Worm (Caenorhabditis elegans) whole organism, L4 larva: Measurements from ENCODE around the gene cec-7.
A peak's percentile ranks its signal among the peaks of the same experiment; 100 is the strongest.

Experiments used
- D1046.2 ChIP-seq: fragments of 200-800 bp; sonication (Bioruptor generic); IDR thresholded peaks from 2 replicates; pipeline ENCODE4 v1.3.6; 2022; ENCODE audit warnings: missing genetic modification characterization, missing compliant biosample characterization
- F10B5.3 ChIP-seq: sonication (generic microtip); optimal IDR thresholded peaks from 2 replicates; lab custom pipeline; 2016; ENCODE audit warnings: mild to moderate bottlenecking, missing genetic modification characterization, missing compliant biosample characterization
- T20F7.1 ChIP-seq: fragments of 200-800 bp; sonication (Bioruptor generic); optimal IDR thresholded peaks from 2 replicates; lab custom pipeline; 2018; ENCODE audit warnings: mild to moderate bottlenecking, missing genetic modification characterization, missing compliant biosample characterization
- Y48G9A.11 ChIP-seq: fragments of 200-800 bp; sonication (Bioruptor generic); IDR thresholded peaks from 2 replicates; pipeline ENCODE4 v1.3.6; 2022; ENCODE audit warnings: missing genetic modification reagents, missing genetic modification characterization, missing compliant biosample characterization
- Y5F2A.4 ChIP-seq: fragments of 200-800 bp; sonication (Bioruptor generic); optimal IDR thresholded peaks from 2 replicates; lab custom pipeline; 2018; ENCODE audit warnings: mild to moderate bottlenecking, missing genetic modification characterization, missing compliant biosample characterization
- ZK337.2 ChIP-seq: fragments of 200-800 bp; sonication (Bioruptor generic); IDR thresholded peaks from 2 replicates; pipeline ENCODE4 v1.3.6; 2022; ENCODE audit warnings: missing genetic modification reagents, missing genetic modification characterization, missing compliant biosample characterization
- aha-1 ChIP-seq: fragments of 150-350 bp; peaks from one replicate; lab custom pipeline; 2014; ENCODE audit warnings: missing biosample characterization, missing genetic modification characterization
- ceh-20 ChIP-seq: fragments of 200-800 bp; sonication (Bioruptor generic); IDR thresholded peaks from 2 replicates; pipeline ENCODE4 v1.3.6; 2022; ENCODE audit warnings: missing genetic modification reagents, missing genetic modification characterization, missing compliant biosample characterization
- ceh-28 ChIP-seq: fragments of 150-350 bp; optimal IDR thresholded peaks from 2 replicates; lab custom pipeline; 2014; ENCODE audit warnings: missing biosample characterization, missing genetic modification reagents, missing genetic modification characterization
- ceh-62 ChIP-seq: sonication (generic microtip); optimal IDR thresholded peaks from 2 replicates; lab custom pipeline; 2017; ENCODE audit warnings: missing biosample characterization, missing genetic modification characterization
- ces-1 ChIP-seq: fragments of 150-350 bp; sonication (generic microtip); optimal IDR thresholded peaks from 4 replicates; lab custom pipeline; 2014; ENCODE audit warnings: missing biosample characterization, missing genetic modification reagents, missing genetic modification characterization
- cey-2 ChIP-seq: sonication (generic microtip); optimal IDR thresholded peaks from 3 replicates; lab custom pipeline; 2017; ENCODE audit warnings: missing genetic modification characterization, mild to moderate bottlenecking, missing compliant biosample characterization, antibody characterized with exemption, borderline replicate concordance; ENCODE audit not compliant: insufficient read depth
- dmd-6 ChIP-seq: fragments of 200-800 bp; sonication (Bioruptor generic); IDR thresholded peaks from 2 replicates; pipeline ENCODE4 v1.3.6; 2022; ENCODE audit warnings: missing genetic modification reagents, missing genetic modification characterization, missing compliant biosample characterization
- dmd-8 ChIP-seq: fragments of 200-800 bp; sonication (Bioruptor generic); IDR thresholded peaks from 2 replicates; pipeline ENCODE4 v1.3.6; 2022; ENCODE audit warnings: missing genetic modification characterization, missing compliant biosample characterization
- dmd-9 ChIP-seq: fragments of 200-800 bp; sonication (Bioruptor generic); IDR thresholded peaks from 2 replicates; pipeline ENCODE4 v1.3.6; 2022; ENCODE audit warnings: missing genetic modification reagents, missing genetic modification characterization, missing compliant biosample characterization
- dpl-1 ChIP-seq: fragments of 150-350 bp; optimal IDR thresholded peaks from 2 replicates; lab custom pipeline; 2014; ENCODE audit warnings: missing biosample characterization, missing genetic modification reagents, missing genetic modification characterization
- dve-1 ChIP-seq: sonication (generic microtip); optimal IDR thresholded peaks from 2 replicates; lab custom pipeline; 2017; ENCODE audit warnings: antibody characterized with exemption, mild to moderate bottlenecking, missing genetic modification characterization, missing compliant biosample characterization; ENCODE audit not compliant: insufficient read depth
- egl-43 ChIP-seq: fragments of 200-800 bp; sonication (Bioruptor generic); IDR thresholded peaks from 2 replicates; pipeline ENCODE4 v1.3.6; 2022; ENCODE audit warnings: missing genetic modification reagents, missing genetic modification characterization, missing compliant biosample characterization
- fkh-10 ChIP-seq: fragments of 150-350 bp; optimal IDR thresholded peaks from 2 replicates; lab custom pipeline; 2014; ENCODE audit warnings: missing biosample characterization, missing genetic modification reagents, missing genetic modification characterization
- hif-1 ChIP-seq, 2 experiments: sonication (generic microtip); optimal IDR thresholded peaks; 2 replicates each; lab custom pipeline; 2016 to 2017; ENCODE audit warnings: missing compliant biosample characterization in 2 of 2, missing genetic modification characterization in 2 of 2, missing genetic modification reagents in 2 of 2, missing genotype in 2 of 2, mild to moderate bottlenecking in 1 of 2
- hlh-11 ChIP-seq: fragments of 200-800 bp; sonication (Bioruptor generic); optimal IDR thresholded peaks from 2 replicates; lab custom pipeline; 2018; ENCODE audit warnings: mild to moderate bottlenecking, missing genetic modification characterization, missing compliant biosample characterization
- hlh-30 ChIP-seq: sonication (generic microtip); optimal IDR thresholded peaks from 2 replicates; lab custom pipeline; 2017; ENCODE audit warnings: antibody characterized with exemption, mild to moderate bottlenecking, missing genetic modification characterization, missing compliant biosample characterization; ENCODE audit not compliant: insufficient read depth
- lim-7 ChIP-seq: fragments of 200-800 bp; sonication (Bioruptor generic); IDR thresholded peaks from 2 replicates; pipeline ENCODE4 v1.3.6; 2022; ENCODE audit warnings: missing genetic modification characterization, missing compliant biosample characterization
- lin-1 ChIP-seq: fragments of 200-800 bp; sonication (Bioruptor generic); IDR thresholded peaks from 2 replicates; pipeline ENCODE4 v1.3.6; 2022; ENCODE audit warnings: missing genetic modification reagents, missing genetic modification characterization, missing compliant biosample characterization
- lin-13 ChIP-seq: fragments of 150-350 bp; optimal IDR thresholded peaks from 2 replicates; lab custom pipeline; 2014; ENCODE audit warnings: missing biosample characterization, missing genetic modification reagents, missing genetic modification characterization
- lin-38 ChIP-seq: fragments of 200-800 bp; sonication (Bioruptor generic); IDR thresholded peaks from 2 replicates; pipeline ENCODE4 v1.3.6; 2022; ENCODE audit warnings: missing genetic modification reagents, missing genetic modification characterization, missing compliant biosample characterization
- lin-39 ChIP-seq: fragments of 150-350 bp; optimal IDR thresholded peaks from 2 replicates; lab custom pipeline; 2014; ENCODE audit warnings: missing biosample characterization, missing genetic modification reagents, missing genetic modification characterization
- lsy-2 ChIP-seq, 2 experiments: fragments of 150-350 bp in 1 of 2; sonication (generic microtip) in 1 of 2; optimal IDR thresholded peaks; 2 replicates each; lab custom pipeline; 2014 to 2017; ENCODE audit warnings: missing biosample characterization in 2 of 2, missing genetic modification characterization in 2 of 2
- mdl-1 ChIP-seq, 2 experiments: fragments of 150-350 bp in 1 of 2; sonication (generic microtip) in 1 of 2; optimal IDR thresholded peaks; 2 replicates each; lab custom pipeline; 2014 to 2017; ENCODE audit warnings: missing biosample characterization in 2 of 2, missing genetic modification characterization in 2 of 2
- mxl-2 ChIP-seq: fragments of 200-800 bp; sonication (Bioruptor generic); conservative IDR thresholded peaks from 2 replicates; pipeline ENCODE4 v1.3.6; 2022; ENCODE audit warnings: missing genetic modification reagents, missing genetic modification characterization, missing compliant biosample characterization
- nhr-28 ChIP-seq: fragments of 150-350 bp; optimal IDR thresholded peaks from 2 replicates; lab custom pipeline; 2014; ENCODE audit warnings: missing biosample characterization, missing genetic modification characterization
- nhr-41 ChIP-seq: fragments of 200-800 bp; sonication (Bioruptor generic); IDR thresholded peaks from 2 replicates; pipeline ENCODE4 v1.3.6; 2022; ENCODE audit warnings: missing genetic modification reagents, missing genetic modification characterization, missing compliant biosample characterization
- nhr-48 ChIP-seq: sonication (generic microtip); optimal IDR thresholded peaks from 2 replicates; lab custom pipeline; 2016; ENCODE audit warnings: mild to moderate bottlenecking, missing genetic modification characterization, missing compliant biosample characterization
- nhr-76 ChIP-seq: fragments of 150-350 bp; optimal IDR thresholded peaks from 2 replicates; lab custom pipeline; 2014; ENCODE audit warnings: missing biosample characterization, missing genetic modification characterization
- nhr-77 ChIP-seq: fragments of 150-350 bp; optimal IDR thresholded peaks from 2 replicates; lab custom pipeline; 2014; ENCODE audit warnings: missing biosample characterization, missing genetic modification characterization
- php-3 ChIP-seq: fragments of 200-800 bp; sonication (Bioruptor generic); IDR thresholded peaks from 2 replicates; pipeline ENCODE4 v1.3.6; 2022; ENCODE audit warnings: missing genetic modification reagents, missing genetic modification characterization, missing compliant biosample characterization
- saeg-2 ChIP-seq: fragments of 200-800 bp; sonication (Bioruptor generic); IDR thresholded peaks from 2 replicates; pipeline ENCODE4 v1.3.6; 2022; ENCODE audit warnings: missing genetic modification reagents, missing genetic modification characterization, missing compliant biosample characterization
- sdz-12 ChIP-seq: fragments of 200-800 bp; sonication (Bioruptor generic); optimal IDR thresholded peaks from 2 replicates; lab custom pipeline; 2018; ENCODE audit warnings: mild to moderate bottlenecking, missing genetic modification characterization, missing compliant biosample characterization
- set-16 ChIP-seq: fragments of 200-800 bp; sonication (Bioruptor generic); IDR thresholded peaks from 2 replicates; pipeline ENCODE4 v1.3.6; 2022; ENCODE audit warnings: missing genetic modification reagents, missing genetic modification characterization, missing compliant biosample characterization
- skn-1 ChIP-seq: fragments of 150-350 bp; optimal IDR thresholded peaks from 2 replicates; lab custom pipeline; 2014; ENCODE audit warnings: missing biosample characterization, missing genetic modification characterization
- spr-1 ChIP-seq: sonication (generic microtip); optimal IDR thresholded peaks from 2 replicates; lab custom pipeline; 2016; ENCODE audit warnings: mild to moderate bottlenecking, missing genetic modification characterization, missing compliant biosample characterization
- tag-97 ChIP-seq: fragments of 200-800 bp; sonication (Bioruptor generic); IDR thresholded peaks from 2 replicates; pipeline ENCODE4 v1.3.6; 2022; ENCODE audit warnings: missing genetic modification characterization, missing compliant biosample characterization
- tra-1 ChIP-seq: fragments of 200-800 bp; sonication (Bioruptor generic); IDR thresholded peaks from 2 replicates; pipeline ENCODE4 v1.3.6; 2022; ENCODE audit warnings: missing genetic modification reagents, missing genetic modification characterization, missing compliant biosample characterization
- unc-39 ChIP-seq: sonication (generic microtip); optimal IDR thresholded peaks from 2 replicates; lab custom pipeline; 2017; ENCODE audit warnings: missing biosample characterization, missing genetic modification characterization
- unc-62 ChIP-seq, 3 experiments: fragments of 150-350 bp in 1 of 3; sonication (generic microtip); optimal IDR thresholded peaks in 2 of 3; peaks in 1 of 3; 1 replicate in 1 of 3; 2 replicates in 2 of 3; lab custom pipeline; 2014 to 2017; ENCODE audit warnings: missing biosample characterization in 3 of 3, missing genetic modification characterization in 3 of 3, missing genetic modification reagents in 3 of 3, missing genotype in 1 of 3
- zag-1 ChIP-seq: fragments of 150-350 bp; optimal IDR thresholded peaks from 2 replicates; lab custom pipeline; 2014; ENCODE audit warnings: missing biosample characterization, missing genetic modification characterization
- zfp-3 ChIP-seq: fragments of 200-800 bp; sonication (Bioruptor generic); conservative IDR thresholded peaks from 2 replicates; pipeline ENCODE4 v1.3.6; 2022; ENCODE audit warnings: missing genetic modification reagents, missing genetic modification characterization, missing compliant biosample characterization
- zip-11 ChIP-seq: fragments of 200-800 bp; sonication (Bioruptor generic); IDR thresholded peaks from 2 replicates; pipeline ENCODE4 v1.3.6; 2022; ENCODE audit warnings: missing genetic modification characterization, missing compliant biosample characterization
- zip-2 ChIP-seq: fragments of 150-350 bp; optimal IDR thresholded peaks from 2 replicates; lab custom pipeline; 2014; ENCODE audit warnings: missing biosample characterization, missing genetic modification characterization
- ztf-7 ChIP-seq: fragments of 150-350 bp; optimal IDR thresholded peaks from 2 replicates; lab custom pipeline; 2014; ENCODE audit warnings: missing biosample characterization, missing genetic modification characterization

cec-7 gene

ce11 chrIII:12847623-12848022 lies 29.8 kb downstream of the cec-7 start (continued):
- TF ChIP-seq zip-11 (no peak), nhr-76 (no peak), lin-13 (GFP tag; lab: Kevin White, UChicago) (peak; percentile 57), unc-39 (tag; lab: Kevin White, UChicago) (no peak), lin-39 (no peak), dmd-9 (GFP tag; lab: Robert Waterston, UW) (no peak), Y48G9A.11 (GFP tag; lab: Robert Waterston, UW) (no peak), hlh-30 (tag; lab: Kevin White, UChicago) (no peak), zip-2 (tag; lab: Kevin White, UChicago) (no peak), dpl-1 (GFP tag; lab: Kevin White, UChicago) (peak; percentile 3), saeg-2 (GFP tag; lab: Robert Waterston, UW) (no peak), egl-43 (no peak), tra-1 (GFP tag; lab: Robert Waterston, UW) (no peak), T20F7.1 (GFP tag; lab: Kevin White, UChicago) (no peak), lin-1 (no peak), unc-62 (GFP tag; optimal IDR thresholded peaks at IDR 0.05 in 1 of 2; lab: Kevin White, UChicago) (no peak), unc-62 (tag; optimal IDR thresholded peaks at IDR 0.05; lab: Kevin White, UChicago) (no peak), php-3 (GFP tag; lab: Robert Waterston, UW) (no peak), lim-7 (GFP tag; lab: Robert Waterston, UW) (no peak), zfp-3 (GFP tag; lab: Robert Waterston, UW) (no peak), Y5F2A.4 (GFP tag; lab: Kevin White, UChicago) (no peak), mxl-2 (GFP tag; lab: Robert Waterston, UW) (no peak), aha-1 (tag; lab: Kevin White, UChicago) (peak; percentile 55), ztf-7 (tag; lab: Kevin White, UChicago) (no peak)

DNA sequence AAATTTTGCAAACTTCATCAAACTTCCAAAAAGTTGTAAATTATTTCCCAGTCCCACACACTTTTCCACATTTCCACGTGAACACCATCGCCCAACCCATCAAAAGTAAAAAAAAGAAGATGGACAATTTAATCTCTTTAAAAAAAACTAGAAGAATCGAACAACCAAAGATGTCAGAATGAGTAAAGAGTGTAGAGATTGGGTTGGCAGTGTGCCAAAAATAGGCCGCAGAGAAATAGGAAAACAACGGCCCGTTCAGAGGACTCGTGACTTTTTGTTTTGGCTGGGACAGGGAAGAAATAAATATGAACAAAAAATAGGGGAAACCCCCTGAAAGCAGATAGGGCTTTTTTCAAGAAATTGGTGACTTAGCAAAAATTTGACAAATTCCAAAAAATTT lies 34.5 kb downstream of the cec-7 start:
- TF ChIP-seq cey-2 (tag; lab: Kevin White, UChicago) (peak; percentile 61), zag-1 (tag; lab: Kevin White, UChicago) (no peak), sdz-12 (GFP tag; lab: Kevin White, UChicago) (no peak), T20F7.1 (GFP tag; lab: Kevin White, UChicago) (no peak), nhr-28 (tag; lab: Kevin White, UChicago) (peak; percentile 49), nhr-41 (GFP tag; lab: Robert Waterston, UW) (no peak), ceh-20 (GFP tag; lab: Robert Waterston, UW) (0 out of 2 replicates have a peak, but pooled peaks have one; percentile 44), F10B5.3 (no peak), D1046.2 (GFP tag; lab: Robert Waterston, UW) (no peak), tra-1 (GFP tag; lab: Robert Waterston, UW) (peak; percentile 65; the same call in 1 of the 2 replicates), set-16 (GFP tag; lab: Robert Waterston, UW) (no peak), hif-1 (tag; optimal IDR thresholded peaks at IDR 0.05; lab: Kevin White, UChicago) (peak in 1 of 2 experiments; percentile 9), lin-38 (no peak), hlh-11 (tag; lab: Kevin White, UChicago) (peak; percentile 75), dmd-8 (GFP tag; lab: Robert Waterston, UW) (no peak), nhr-77 (tag; lab: Kevin White, UChicago) (no peak), ceh-62 (no peak), fkh-10 (GFP tag; lab: Kevin White, UChicago) (no peak), dve-1 (tag; lab: Kevin White, UChicago) (peak; percentile 81), nhr-48 (tag; lab: Kevin White, UChicago) (peak; percentile 50), dmd-6 (GFP tag; lab: Robert Waterston, UW) (peak; percentile 69), tag-97 (GFP tag; lab: Robert Waterston, UW) (no peak), ZK337.2 (no peak), spr-1 (no peak), hlh-30 (tag; lab: Kevin White, UChicago) (peak; percentile 75), ceh-28 (tag; lab: Kevin White, UChicago) (no peak), dmd-9 (GFP tag; lab: Robert Waterston, UW) (no peak), mdl-1 (tag; optimal IDR thresholded peaks at IDR 0.05; lab: Kevin White, UChicago) (peak; percentile 48 to 82), lsy-2 (tag; optimal IDR thresholded peaks at IDR 0.05; lab: Kevin White, UChicago) (peak in 1 of 2 experiments; percentile 48), skn-1 (tag; lab: Kevin White, UChicago) (no peak), ces-1 (no peak)
